Worm (Caenorhabditis elegans): ENCODE measurements around the gene amx-1.

- TF ChIP-seq W03F9.2 (tag; optimal IDR thresholded peaks at IDR 0.05) (no peak), him-1 (tag; optimal IDR thresholded peaks at IDR 0.05) (no peak)
Observed at ce11 chrIII:3783914-3784313, 38.3 kb upstream of the amx-1 start.
